Fruit fly (Drosophila melanogaster): Measurements from ENCODE around the gene Psf1.

The Psf1 gene

DNA sequence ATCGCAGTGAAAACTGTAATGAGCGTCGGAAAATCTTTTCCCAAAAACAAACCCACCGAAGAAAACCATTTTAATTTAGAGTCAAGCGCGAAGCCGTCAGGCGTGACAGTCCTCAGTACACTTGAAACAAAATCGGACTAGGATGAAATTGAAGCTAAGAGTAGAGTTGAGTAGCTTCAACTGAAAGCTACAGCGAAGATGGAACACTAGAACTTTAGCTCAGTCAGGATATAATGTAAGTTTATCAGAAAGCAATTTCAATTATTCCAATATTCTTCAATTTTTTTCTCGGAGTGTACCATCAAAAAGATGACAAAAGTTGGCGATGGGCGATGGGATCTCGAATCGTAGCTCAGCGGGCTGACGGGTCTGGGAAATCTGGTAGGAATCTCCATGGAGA, 31.0 kb downstream of the Psf1 start (continued):
- peak; percentile 29 for TF ChIP-seq HHEX (GFP tag; optimal IDR thresholded peaks at IDR 0.05)
- TF ChIP-seq Antp (GFP tag; optimal IDR thresholded peaks at IDR 0.05): peak; percentile 20
- TF ChIP-seq Ptx1 (GFP tag; IDR thresholded peaks at IDR 0.05): peak; percentile 54
- peak; percentile 4 for TF ChIP-seq CG12071 (GFP tag; optimal IDR thresholded peaks at IDR 0.05)
- TF ChIP-seq scrt (GFP tag; optimal IDR thresholded peaks at IDR 0.05): no peak
- peak; percentile 58 for TF ChIP-seq lab (GFP tag; optimal IDR thresholded peaks at IDR 0.05)
- peak; percentile 42 for TF ChIP-seq CG13424 (tag; optimal IDR thresholded peaks at IDR 0.05)
- TF ChIP-seq CoRest (tag; optimal IDR thresholded peaks at IDR 0.05): peak; percentile 38
- TF ChIP-seq prd (optimal IDR thresholded peaks at IDR 0.05): no peak
- peak; percentile 73; the same call in 2 of the 3 replicates for TF ChIP-seq prd (GFP tag; IDR thresholded peaks at IDR 0.05)
- peak; percentile 50 for TF ChIP-seq ATbp (GFP tag; optimal IDR thresholded peaks at IDR 0.05)
- peak; percentile 69 for TF ChIP-seq Blimp-1 (GFP tag; optimal IDR thresholded peaks at IDR 0.05)
- peak; percentile 54 for TF ChIP-seq trem (tag; optimal IDR thresholded peaks at IDR 0.05)
- no peak for TF ChIP-seq rib (GFP tag; IDR thresholded peaks at IDR 0.05)
- TF ChIP-seq zfh2 (GFP tag; optimal IDR thresholded peaks at IDR 0.05): peak; percentile 12
- peak; percentile 11 to 14 for TF ChIP-seq Pdp1 (GFP tag; optimal IDR thresholded peaks at IDR 0.05)
- TF ChIP-seq CG7556 (GFP tag; optimal IDR thresholded peaks at IDR 0.05): peak; percentile 19
- TF ChIP-seq CG6654 (GFP tag; optimal IDR thresholded peaks at IDR 0.05): peak; percentile 20
- TF ChIP-seq pum (GFP tag; optimal IDR thresholded peaks at IDR 0.05): peak; percentile 38
- no peak for TF ChIP-seq Poxn (GFP tag; IDR thresholded peaks at IDR 0.05)
- 0 out of 2 replicates have a peak, but pooled peaks have one; percentile 24 for TF ChIP-seq Atf6 (GFP tag; IDR thresholded peaks at IDR 0.05)
- peak; percentile 17 for TF ChIP-seq Chrac-16 (GFP tag; optimal IDR thresholded peaks at IDR 0.05)
- 0 out of 3 replicates have a peak, but pooled peaks have one; percentile 20 for TF ChIP-seq croc (GFP tag; conservative IDR thresholded peaks at IDR 0.05)
- TF ChIP-seq CG12219 (GFP tag; optimal IDR thresholded peaks at IDR 0.05): peak; percentile 48
- peak; percentile 70 for TF ChIP-seq CG11504 (tag; optimal IDR thresholded peaks at IDR 0.05)
- peak; percentile 19 for TF ChIP-seq CG18764 (GFP tag; optimal IDR thresholded peaks at IDR 0.05)
- peak; percentile 47 for TF ChIP-seq Ssrp (tag; optimal IDR thresholded peaks at IDR 0.05)
- 0 out of 2 replicates have a peak, but pooled peaks have one; percentile 30 for TF ChIP-seq ttk (GFP tag; IDR thresholded peaks at IDR 0.05)
- TF ChIP-seq oc (tag; optimal IDR thresholded peaks at IDR 0.05): no peak
- TF ChIP-seq dmrt99B (tag; optimal IDR thresholded peaks at IDR 0.05): peak; percentile 66
- TF ChIP-seq crc (GFP tag; optimal IDR thresholded peaks at IDR 0.05): peak; percentile 8
- TF ChIP-seq CG8359 (GFP tag; optimal IDR thresholded peaks at IDR 0.05; ENCODE audit: borderline replicate concordance): peak; percentile 21
- TF ChIP-seq BtbVII (GFP tag; optimal IDR thresholded peaks at IDR 0.05): no peak
- TF ChIP-seq CG10431 (GFP tag; optimal IDR thresholded peaks at IDR 0.05): no peak
- TF ChIP-seq chif (GFP tag; optimal IDR thresholded peaks at IDR 0.05): peak; percentile 33 to 44
- peak; percentile 15 for TF ChIP-seq chn (GFP tag; optimal IDR thresholded peaks at IDR 0.05)
- TF ChIP-seq dmrt11E (tag; optimal IDR thresholded peaks at IDR 0.05): peak; percentile 36
- TF ChIP-seq Med (GFP tag): peak; percentile 73
- TF ChIP-seq gcm2 (GFP tag; optimal IDR thresholded peaks at IDR 0.05): no peak
- no peak for TF ChIP-seq CG9876 (GFP tag; optimal IDR thresholded peaks at IDR 0.05)
- TF ChIP-seq Rx (GFP tag; IDR thresholded peaks at IDR 0.05): peak; percentile 11; the same call in 1 of the 2 replicates
- peak; percentile 42 for TF ChIP-seq CG12391 (tag; optimal IDR thresholded peaks at IDR 0.05)
- TF ChIP-seq CG18599 (GFP tag; optimal IDR thresholded peaks at IDR 0.05): peak; percentile 29
- TF ChIP-seq CG12744 (GFP tag; optimal IDR thresholded peaks at IDR 0.05): no peak
- TF ChIP-seq lola (GFP tag; optimal IDR thresholded peaks at IDR 0.05): peak in 1 of 3 experiments; percentile 44
- peak; percentile 45 for TF ChIP-seq CG30403 (GFP tag; optimal IDR thresholded peaks at IDR 0.05)
- TF ChIP-seq unpg (GFP tag; optimal IDR thresholded peaks at IDR 0.05): peak; percentile 58
- TF ChIP-seq ind (GFP tag; optimal IDR thresholded peaks at IDR 0.05): peak; percentile 49
- peak; percentile 36 for TF ChIP-seq Xbp1 (GFP tag; optimal IDR thresholded peaks at IDR 0.05)
- peak; percentile 1 for TF ChIP-seq Six4 (GFP tag; optimal IDR thresholded peaks at IDR 0.05)
